Worm (Caenorhabditis elegans) whole organism, L1 larva: Measurements from ENCODE around the gene B0336.13.

ENCODE experiments used
- C16A3.4 ChIP-seq: fragments of 150-350 bp; optimal IDR thresholded peaks from 2 replicates; lab custom pipeline; 2014; ENCODE audit warnings: missing biosample characterization, missing genetic modification characterization
- F16B12.6 ChIP-seq: fragments of 150-350 bp; optimal IDR thresholded peaks from 2 replicates; lab custom pipeline; 2014; ENCODE audit warnings: missing biosample characterization, missing genetic modification characterization
- Y116A8C.19 ChIP-seq: sonication (generic microtip); optimal IDR thresholded peaks from 2 replicates; lab custom pipeline; 2016; ENCODE audit warnings: missing compliant biosample characterization, missing genetic modification characterization, borderline replicate concordance
- alr-1 ChIP-seq: fragments of 200-800 bp; sonication (Bioruptor generic); optimal IDR thresholded peaks from 2 replicates; lab custom pipeline; 2018; ENCODE audit warnings: borderline replicate concordance, mild to moderate bottlenecking, missing genetic modification characterization, missing compliant biosample characterization
- ceh-63 ChIP-seq: fragments of 200-800 bp; sonication (Bioruptor generic); optimal IDR thresholded peaks from 2 replicates; lab custom pipeline; 2018; ENCODE audit warnings: mild to moderate bottlenecking, missing genetic modification characterization, missing compliant biosample characterization
- ceh-8 ChIP-seq: fragments of 200-800 bp; sonication (Bioruptor generic); optimal IDR thresholded peaks from 2 replicates; lab custom pipeline; 2018; ENCODE audit warnings: mild to moderate bottlenecking, missing genetic modification characterization, moderate library complexity, missing compliant biosample characterization
- ceh-82 ChIP-seq, 3 experiments: fragments of 150-350 bp in 1 of 3; sonication (generic microtip) in 2 of 3; optimal IDR thresholded peaks; 2 replicates each; lab custom pipeline; 2014 to 2017; ENCODE audit warnings: missing biosample characterization in 3 of 3, missing genetic modification characterization in 3 of 3
- ceh-90 ChIP-seq: sonication (generic microtip); optimal IDR thresholded peaks from 2 replicates; lab custom pipeline; 2016; ENCODE audit warnings: missing genetic modification characterization, missing compliant biosample characterization
- dpl-1 ChIP-seq, 3 experiments: fragments of 150-350 bp in 2 of 3; sonication (generic microtip) in 1 of 3; optimal IDR thresholded peaks; 2 replicates each; lab custom pipeline; 2014 to 2017; ENCODE audit warnings: missing biosample characterization in 3 of 3, missing genetic modification characterization in 3 of 3, missing genetic modification reagents in 3 of 3
- efl-1 ChIP-seq, 4 experiments: fragments of 150-350 bp; optimal IDR thresholded peaks in 3 of 4; peaks in 1 of 4; 1 replicate in 1 of 4; 2 replicates in 3 of 4; lab custom pipeline; 2014; ENCODE audit warnings: missing biosample characterization in 2 of 4, missing genetic modification characterization in 2 of 4, missing genetic modification reagents in 2 of 4
- elt-2 ChIP-seq: sonication (generic microtip); optimal IDR thresholded peaks from 2 replicates; lab custom pipeline; 2016; ENCODE audit warnings: missing genetic modification characterization, mild to moderate bottlenecking, inconsistent platforms, missing compliant biosample characterization, missing genetic modification reagents
- elt-3 ChIP-seq, 6 experiments: fragments of 150-350 bp in 1 of 6; sonication (generic microtip); optimal IDR thresholded peaks; 2 replicates each; lab custom pipeline; 2017 to 2018; ENCODE audit warnings: missing biosample characterization in 6 of 6, missing genetic modification characterization in 6 of 6, inconsistent platforms in 1 of 6
- ets-5 ChIP-seq: fragments of 200-800 bp; sonication (Bioruptor generic); IDR thresholded peaks from 2 replicates; pipeline ENCODE4 v1.3.6; 2022; ENCODE audit warnings: missing genetic modification characterization, missing compliant biosample characterization
- fkh-10 ChIP-seq: sonication (generic microtip); optimal IDR thresholded peaks from 2 replicates; lab custom pipeline; 2017; ENCODE audit warnings: missing biosample characterization, missing genetic modification reagents, missing genetic modification characterization
- fkh-4 ChIP-seq: sonication (generic microtip); optimal IDR thresholded peaks from 2 replicates; lab custom pipeline; 2016; ENCODE audit warnings: missing compliant biosample characterization, missing genetic modification characterization, borderline replicate concordance
- fkh-8 ChIP-seq: sonication (generic microtip); optimal IDR thresholded peaks from 2 replicates; lab custom pipeline; 2016; ENCODE audit warnings: mild to moderate bottlenecking, missing genetic modification characterization, missing compliant biosample characterization
- fos-1 ChIP-seq: fragments of 150-350 bp; optimal IDR thresholded peaks from 2 replicates; lab custom pipeline; 2014; ENCODE audit warnings: missing biosample characterization, missing genetic modification characterization
- grh-1 ChIP-seq: fragments of 200-800 bp; sonication (Bioruptor generic); IDR thresholded peaks from 2 replicates; pipeline ENCODE4 v1.3.6; 2022; ENCODE audit warnings: missing genetic modification reagents, missing genetic modification characterization, missing compliant biosample characterization
- hlh-17 ChIP-seq: fragments of 200-800 bp; sonication (Bioruptor generic); optimal IDR thresholded peaks from 2 replicates; lab custom pipeline; 2018; ENCODE audit warnings: missing genetic modification characterization, mild to moderate bottlenecking, missing compliant biosample characterization, moderate library complexity, borderline replicate concordance
- irx-1 ChIP-seq: sonication (generic microtip); optimal IDR thresholded peaks from 2 replicates; lab custom pipeline; 2016; ENCODE audit warnings: missing genetic modification characterization, missing compliant biosample characterization
- isw-1 ChIP-seq: fragments of 200-800 bp; sonication (Bioruptor generic); IDR thresholded peaks from 2 replicates; pipeline ENCODE4 v1.3.6; 2022; ENCODE audit warnings: missing genetic modification characterization, missing compliant biosample characterization
- jun-1 ChIP-seq: fragments of 150-350 bp; optimal IDR thresholded peaks from 2 replicates; lab custom pipeline; 2014; ENCODE audit warnings: missing biosample characterization, missing genetic modification reagents, missing genetic modification characterization
- lin-35 ChIP-seq, 2 experiments: fragments of 150-350 bp; optimal IDR thresholded peaks; 2 replicates each; lab custom pipeline; 2014; ENCODE audit warnings: missing biosample characterization in 2 of 2, missing genetic modification characterization in 2 of 2, missing genetic modification reagents in 2 of 2
- lin-39 ChIP-seq: fragments of 150-350 bp; optimal IDR thresholded peaks from 2 replicates; lab custom pipeline; 2014; ENCODE audit warnings: missing biosample characterization, missing genetic modification reagents, missing genetic modification characterization
- lir-3 ChIP-seq: sonication (generic microtip); optimal IDR thresholded peaks from 2 replicates; lab custom pipeline; 2016; ENCODE audit warnings: mild to moderate bottlenecking, missing genetic modification characterization, moderate library complexity, missing compliant biosample characterization; ENCODE audit not compliant: poor library complexity
- lsy-2 ChIP-seq, 2 experiments: fragments of 150-350 bp; optimal IDR thresholded peaks; 2 replicates each; lab custom pipeline; 2014; ENCODE audit warnings: missing biosample characterization in 2 of 2, missing genetic modification characterization in 2 of 2
- mab-9 ChIP-seq: fragments of 200-800 bp; sonication (Bioruptor generic); IDR thresholded peaks from 2 replicates; pipeline ENCODE4 v1.3.6; 2022; ENCODE audit warnings: missing genetic modification reagents, missing genetic modification characterization, missing compliant biosample characterization
- mdl-1 ChIP-seq, 2 experiments: fragments of 150-350 bp; optimal IDR thresholded peaks; 2 replicates each; lab custom pipeline; 2014 to 2017; ENCODE audit warnings: missing biosample characterization in 2 of 2, missing genetic modification characterization in 2 of 2, inconsistent platforms in 1 of 2
- mef-2 ChIP-seq: fragments of 150-350 bp; optimal IDR thresholded peaks from 2 replicates; lab custom pipeline; 2014; ENCODE audit warnings: missing biosample characterization, missing genetic modification characterization
- mep-1 ChIP-seq: fragments of 150-350 bp; optimal IDR thresholded peaks from 2 replicates; lab custom pipeline; 2014; ENCODE audit warnings: missing biosample characterization, missing genetic modification characterization
- nhr-12 ChIP-seq: sonication (generic microtip); optimal IDR thresholded peaks from 2 replicates; lab custom pipeline; 2017; ENCODE audit warnings: missing biosample characterization, missing genetic modification characterization
- nhr-20 ChIP-seq: sonication (generic microtip); optimal IDR thresholded peaks from 2 replicates; lab custom pipeline; 2016; ENCODE audit warnings: mild to moderate bottlenecking, missing genetic modification characterization, missing compliant biosample characterization
- nhr-28 ChIP-seq: fragments of 150-350 bp; optimal IDR thresholded peaks from 2 replicates; lab custom pipeline; 2014; ENCODE audit warnings: missing biosample characterization, missing genetic modification characterization
- nhr-47 ChIP-seq: sonication (generic microtip); optimal IDR thresholded peaks from 2 replicates; lab custom pipeline; 2016; ENCODE audit warnings: mild to moderate bottlenecking, missing genetic modification characterization, moderate library complexity, missing compliant biosample characterization
- nhr-71 ChIP-seq: sonication (generic microtip); optimal IDR thresholded peaks from 2 replicates; lab custom pipeline; 2016; ENCODE audit warnings: mild to moderate bottlenecking, missing genetic modification characterization, moderate library complexity, missing compliant biosample characterization
- nhr-76 ChIP-seq: sonication (generic microtip); optimal IDR thresholded peaks from 2 replicates; lab custom pipeline; 2017; ENCODE audit warnings: missing biosample characterization, missing genetic modification characterization
- nhr-84 ChIP-seq: sonication (generic microtip); optimal IDR thresholded peaks from 2 replicates; lab custom pipeline; 2017; ENCODE audit warnings: missing biosample characterization, missing genetic modification characterization
- nhr-90 ChIP-seq: sonication (generic microtip); optimal IDR thresholded peaks from 2 replicates; lab custom pipeline; 2016; ENCODE audit warnings: mild to moderate bottlenecking, missing genetic modification characterization, missing compliant biosample characterization; ENCODE audit not compliant: poor library complexity
- pag-3 ChIP-seq: sonication (generic microtip); optimal IDR thresholded peaks from 2 replicates; lab custom pipeline; 2017; ENCODE audit warnings: missing genetic modification characterization, mild to moderate bottlenecking, missing compliant biosample characterization, antibody characterized with exemption, borderline replicate concordance; ENCODE audit not compliant: insufficient read depth
- rnt-1 ChIP-seq: sonication (generic microtip); optimal IDR thresholded peaks from 2 replicates; lab custom pipeline; 2016; ENCODE audit warnings: mild to moderate bottlenecking, missing genetic modification characterization, moderate library complexity, missing compliant biosample characterization
- skn-1 ChIP-seq: fragments of 150-350 bp; optimal IDR thresholded peaks from 2 replicates; lab custom pipeline; 2014; ENCODE audit warnings: missing biosample characterization, missing genetic modification characterization
- snpc-4 ChIP-seq: fragments of 150-350 bp; optimal IDR thresholded peaks from 2 replicates; lab custom pipeline; 2014; ENCODE audit warnings: missing biosample characterization, missing genetic modification characterization
- snu-23 ChIP-seq: sonication (generic microtip); optimal IDR thresholded peaks from 2 replicates; lab custom pipeline; 2016; ENCODE audit warnings: missing genetic modification characterization, missing compliant biosample characterization
- sup-37 ChIP-seq: fragments of 200-800 bp; sonication (Bioruptor generic); optimal IDR thresholded peaks from 2 replicates; lab custom pipeline; 2018; ENCODE audit warnings: mild to moderate bottlenecking, missing genetic modification characterization, missing compliant biosample characterization
- swsn-7 ChIP-seq: sonication (generic microtip); optimal IDR thresholded peaks from 2 replicates; lab custom pipeline; 2016; ENCODE audit warnings: missing genetic modification characterization, missing compliant biosample characterization
- tlp-1 ChIP-seq: fragments of 150-350 bp; optimal IDR thresholded peaks from 2 replicates; lab custom pipeline; 2014; ENCODE audit warnings: missing biosample characterization, missing genetic modification characterization
- vab-15 ChIP-seq: sonication (generic microtip); optimal IDR thresholded peaks from 2 replicates; lab custom pipeline; 2017; ENCODE audit warnings: missing genotype, mild to moderate bottlenecking, missing genetic modification characterization, missing compliant biosample characterization
- zag-1 ChIP-seq: fragments of 150-350 bp; optimal IDR thresholded peaks from 2 replicates; lab custom pipeline; 2014; ENCODE audit warnings: missing biosample characterization, missing genetic modification characterization
- zip-4 ChIP-seq: fragments of 200-800 bp; sonication (Bioruptor generic); optimal IDR thresholded peaks from 2 replicates; lab custom pipeline; 2018; ENCODE audit warnings: mild to moderate bottlenecking, missing genetic modification characterization, moderate library complexity, missing compliant biosample characterization
- ztf-11 ChIP-seq, 2 experiments: sonication (generic microtip); optimal IDR thresholded peaks; 2 replicates each; lab custom pipeline; 2016 to 2017; ENCODE audit warnings: missing genetic modification characterization in 2 of 2, missing biosample characterization in 1 of 2, missing compliant biosample characterization in 1 of 2

Gene B0336.13

DNA sequence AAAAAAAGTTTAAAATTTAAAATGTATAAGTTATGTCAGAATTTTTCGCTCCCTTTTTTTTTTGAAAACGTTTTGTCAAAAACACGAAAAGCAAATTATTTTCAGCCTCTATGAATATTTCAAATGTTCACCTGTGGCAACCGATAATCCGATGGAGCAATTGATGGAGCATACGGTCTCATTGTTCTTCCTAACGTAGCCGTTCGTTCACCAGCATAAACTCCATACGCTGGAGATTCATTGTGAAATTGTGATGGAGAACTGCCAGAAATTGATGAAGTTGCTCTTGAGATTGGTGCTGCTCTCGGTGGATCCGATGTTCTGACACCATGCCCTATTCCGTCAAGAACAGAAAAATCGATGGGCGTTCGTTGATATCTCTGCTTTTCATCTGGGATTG is 2.0 kb upstream of the B0336.13 start:
- no peak for TF ChIP-seq elt-2
- no peak for TF ChIP-seq nhr-84 (tag; lab: Kevin White, UChicago)
- no peak for TF ChIP-seq tlp-1 (tag; lab: Kevin White, UChicago)
- no peak for TF ChIP-seq zip-4 (GFP tag; lab: Kevin White, UChicago)
- no peak for TF ChIP-seq zag-1 (tag; lab: Kevin White, UChicago)
- TF ChIP-seq mdl-1 (tag; optimal IDR thresholded peaks at IDR 0.05; lab: Kevin White, UChicago) = no peak
- no peak for TF ChIP-seq pag-3 (tag; lab: Kevin White, UChicago)
- no peak for TF ChIP-seq nhr-90 (tag; lab: Kevin White, UChicago)
- no peak for TF ChIP-seq Y116A8C.19
- TF ChIP-seq grh-1 (GFP tag; lab: Robert Waterston, UW) = no peak
- no peak for TF ChIP-seq mep-1
- TF ChIP-seq elt-3 (tag; optimal IDR thresholded peaks at IDR 0.05; lab: Kevin White, UChicago) = no peak
- no peak for TF ChIP-seq nhr-28 (tag; lab: Kevin White, UChicago)
- no peak for TF ChIP-seq ceh-90 (tag; lab: Kevin White, UChicago)
- no peak for TF ChIP-seq lir-3 (tag; lab: Kevin White, UChicago)

DNA sequence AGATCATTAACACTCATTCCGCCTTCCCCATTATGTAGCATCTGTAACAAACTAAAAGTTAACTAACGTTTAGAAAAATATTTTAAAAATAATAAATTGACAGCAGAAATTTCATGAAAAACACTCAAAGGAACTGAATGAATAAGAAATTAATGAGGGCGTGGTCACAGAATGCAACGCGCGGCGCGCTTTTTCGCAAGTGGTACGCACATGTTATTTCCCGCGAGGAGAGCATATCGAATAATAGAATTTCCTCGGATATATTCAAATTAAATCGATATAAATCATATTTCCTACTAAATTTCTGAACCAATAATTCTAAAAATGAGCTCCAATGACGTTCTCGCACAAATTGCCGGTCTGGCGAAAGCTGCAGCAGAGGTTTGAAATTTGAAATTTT is 1.1 kb upstream of the B0336.13 start, which contains the start of the genes abi-1 and arle-14:
Gene abi-1 (minus strand): TSS at position 51 of the 400 bp plus-strand sequence.
Gene arle-14 (plus strand): TSS at position 217 of the 400 bp plus-strand sequence.
- TF ChIP-seq ceh-63 (GFP tag; lab: Kevin White, UChicago) (no peak), nhr-84 (tag; lab: Kevin White, UChicago) (no peak), pag-3 (tag; lab: Kevin White, UChicago) (no peak), fkh-4 (tag; lab: Kevin White, UChicago) (no peak), ceh-8 (GFP tag; lab: Kevin White, UChicago) (no peak), mdl-1 (tag; optimal IDR thresholded peaks at IDR 0.05; lab: Kevin White, UChicago) (no peak), mab-9 (GFP tag; lab: Robert Waterston, UW) (no peak), alr-1 (no peak), isw-1 (GFP tag; lab: Robert Waterston, UW) (no peak), nhr-12 (no peak), hlh-17 (GFP tag; lab: Kevin White, UChicago) (no peak), F16B12.6 (tag; lab: Kevin White, UChicago) (no peak), mef-2 (tag; lab: Kevin White, UChicago) (no peak), vab-15 (tag; lab: Kevin White, UChicago) (no peak), fkh-8 (tag; lab: Kevin White, UChicago) (no peak), nhr-76 (tag; lab: Kevin White, UChicago) (no peak), irx-1 (no peak), skn-1 (tag; lab: Kevin White, UChicago) (no peak), lsy-2 (tag; optimal IDR thresholded peaks at IDR 0.05; lab: Kevin White, UChicago) (peak; percentile 3 to 30), ceh-82 (tag; optimal IDR thresholded peaks at IDR 0.05; lab: Kevin White, UChicago) (no peak), snu-23 (GFP tag; lab: Kevin White, UChicago) (peak; percentile 24), sup-37 (GFP tag; lab: Kevin White, UChicago) (no peak), ets-5 (no peak), C16A3.4 (no peak), swsn-7 (peak; percentile 29), fkh-10 (GFP tag; lab: Kevin White, UChicago) (no peak), lin-39 (tag; lab: Kevin White, UChicago) (no peak), fos-1 (tag; lab: Kevin White, UChicago) (no peak), lin-35 (GFP tag; optimal IDR thresholded peaks at IDR 0.05; lab: Kevin White, UChicago) (peak; percentile 17 to 22), nhr-71 (tag; lab: Kevin White, UChicago) (peak; percentile 42), jun-1 (tag; lab: Kevin White, UChicago) (no peak), snpc-4 (no peak), rnt-1 (no peak), ztf-11 (tag; optimal IDR thresholded peaks at IDR 0.05; lab: Kevin White, UChicago) (no peak), mep-1 (peak; percentile 18), nhr-47 (tag; lab: Kevin White, UChicago) (peak; percentile 21), dpl-1 (GFP tag; optimal IDR thresholded peaks at IDR 0.05; lab: Kevin White, UChicago) (peak in 2 of 3 experiments; percentile 22 to 32), nhr-20 (tag; lab: Kevin White, UChicago) (no peak), efl-1 (optimal IDR thresholded peaks at IDR 0.05; lab: Kevin White, UChicago) (peak; percentile 8 to 32), efl-1 (GFP tag; optimal IDR thresholded peaks at IDR 0.05 in 1 of 2; lab: Kevin White, UChicago) (peak; percentile 3 to 83)
